Worm (Caenorhabditis elegans) whole organism, L2 larva: ENCODE results near the gene C25A6.1.

Experiments
- C34F6.9 ChIP-seq: fragments of 150-350 bp; optimal IDR thresholded peaks from 2 replicates; lab custom pipeline; 2014; ENCODE audit warnings: missing biosample characterization, missing genetic modification characterization
- R02D3.7 ChIP-seq: fragments of 150-350 bp; optimal IDR thresholded peaks from 2 replicates; lab custom pipeline; 2014; ENCODE audit warnings: missing biosample characterization, missing genetic modification characterization
- ZK546.5 ChIP-seq: sonication (generic microtip); optimal IDR thresholded peaks from 2 replicates; lab custom pipeline; 2017; ENCODE audit warnings: missing biosample characterization, missing genetic modification characterization
- alr-1 ChIP-seq: fragments of 150-350 bp; optimal IDR thresholded peaks from 2 replicates; lab custom pipeline; 2014; ENCODE audit warnings: missing biosample characterization, missing genetic modification characterization
- aly-2 ChIP-seq: fragments of 150-350 bp; optimal IDR thresholded peaks from 2 replicates; lab custom pipeline; 2014; ENCODE audit warnings: missing biosample characterization, missing genetic modification characterization
- ama-1 ChIP-seq: fragments of 150-350 bp; optimal IDR thresholded peaks from 2 replicates; lab custom pipeline; 2018; ENCODE audit warnings: inconsistent platforms
- blmp-1 ChIP-seq: sonication (generic microtip); optimal IDR thresholded peaks from 2 replicates; lab custom pipeline; 2017; ENCODE audit warnings: missing genetic modification characterization, mild to moderate bottlenecking, missing compliant biosample characterization, antibody characterized with exemption, moderate library complexity; ENCODE audit not compliant: insufficient read depth
- ceh-16 ChIP-seq: fragments of 150-350 bp; optimal IDR thresholded peaks from 2 replicates; lab custom pipeline; 2014; ENCODE audit warnings: missing biosample characterization, missing genetic modification characterization
- ceh-82 ChIP-seq: fragments of 150-350 bp; optimal IDR thresholded peaks from 2 replicates; lab custom pipeline; 2014; ENCODE audit warnings: missing biosample characterization, missing genetic modification characterization
- dmd-4 ChIP-seq: sonication (generic microtip); optimal IDR thresholded peaks from 2 replicates; lab custom pipeline; 2017; ENCODE audit warnings: missing biosample characterization, missing genetic modification characterization
- egl-27 ChIP-seq: sonication (generic microtip); optimal IDR thresholded peaks from 3 replicates; lab custom pipeline; 2017; ENCODE audit warnings: missing biosample characterization, missing genetic modification reagents, missing genetic modification characterization
- elt-1 ChIP-seq: fragments of 150-350 bp; optimal IDR thresholded peaks from 2 replicates; lab custom pipeline; 2014; ENCODE audit warnings: missing biosample characterization, missing genetic modification characterization
- fos-1 ChIP-seq: fragments of 150-350 bp; optimal IDR thresholded peaks from 2 replicates; lab custom pipeline; 2014; ENCODE audit warnings: missing biosample characterization, missing genetic modification characterization
- gmeb-1 ChIP-seq: fragments of 150-350 bp; optimal IDR thresholded peaks from 2 replicates; lab custom pipeline; 2014; ENCODE audit warnings: missing biosample characterization, missing genetic modification characterization
- lin-11 ChIP-seq: fragments of 150-350 bp; sonication (generic microtip); optimal IDR thresholded peaks from 2 replicates; lab custom pipeline; 2014; ENCODE audit warnings: missing biosample characterization, missing genetic modification characterization, inconsistent platforms, mixed read lengths
- lin-13 ChIP-seq: fragments of 150-350 bp; optimal IDR thresholded peaks from 2 replicates; lab custom pipeline; 2014; ENCODE audit warnings: missing biosample characterization, missing genetic modification reagents, missing genetic modification characterization
- lin-39 ChIP-seq: fragments of 150-350 bp; optimal IDR thresholded peaks from 2 replicates; lab custom pipeline; 2014; ENCODE audit warnings: missing biosample characterization, missing genetic modification reagents, missing genetic modification characterization
- lsy-2 ChIP-seq, 2 experiments: fragments of 150-350 bp in 1 of 2; sonication (generic microtip) in 1 of 2; optimal IDR thresholded peaks; 2 replicates each; lab custom pipeline; 2014 to 2017; ENCODE audit warnings: missing biosample characterization in 2 of 2, missing genetic modification characterization in 2 of 2
- mab-5 ChIP-seq: fragments of 150-350 bp; optimal IDR thresholded peaks from 2 replicates; lab custom pipeline; 2014; ENCODE audit warnings: missing biosample characterization, missing genetic modification characterization
- mdl-1 ChIP-seq, 2 experiments: fragments of 150-350 bp in 1 of 2; sonication (generic microtip) in 1 of 2; optimal IDR thresholded peaks; 2 replicates each; lab custom pipeline; 2017; ENCODE audit warnings: missing biosample characterization in 2 of 2, missing genetic modification characterization in 2 of 2
- nhr-10 ChIP-seq: sonication (generic microtip); optimal IDR thresholded peaks from 2 replicates; lab custom pipeline; 2017; ENCODE audit warnings: missing biosample characterization, missing genetic modification characterization
- nhr-11 ChIP-seq: fragments of 150-350 bp; optimal IDR thresholded peaks from 2 replicates; lab custom pipeline; 2014; ENCODE audit warnings: missing biosample characterization, missing genetic modification characterization
- nhr-12 ChIP-seq: fragments of 150-350 bp; optimal IDR thresholded peaks from 2 replicates; lab custom pipeline; 2014; ENCODE audit warnings: missing biosample characterization, missing genetic modification characterization
- nhr-21 ChIP-seq: fragments of 150-350 bp; optimal IDR thresholded peaks from 2 replicates; lab custom pipeline; 2014; ENCODE audit warnings: missing biosample characterization, missing genetic modification characterization
- nhr-237 ChIP-seq: fragments of 150-350 bp; optimal IDR thresholded peaks from 2 replicates; lab custom pipeline; 2014; ENCODE audit warnings: missing biosample characterization, missing genetic modification characterization
- nhr-25 ChIP-seq: fragments of 150-350 bp; sonication (generic microtip); optimal IDR thresholded peaks from 3 replicates; lab custom pipeline; 2014; ENCODE audit warnings: missing biosample characterization, missing genetic modification characterization
- peb-1 ChIP-seq: fragments of 150-350 bp; optimal IDR thresholded peaks from 2 replicates; lab custom pipeline; 2014; ENCODE audit warnings: missing biosample characterization, missing genetic modification characterization
- sem-4 ChIP-seq: fragments of 150-350 bp; optimal IDR thresholded peaks from 2 replicates; lab custom pipeline; 2014; ENCODE audit warnings: missing biosample characterization, missing genetic modification reagents, missing genetic modification characterization
- skn-1 ChIP-seq: sonication (generic microtip); optimal IDR thresholded peaks from 2 replicates; lab custom pipeline; 2017; ENCODE audit warnings: missing biosample characterization, missing genetic modification characterization
- snpc-4 ChIP-seq: fragments of 150-350 bp; optimal IDR thresholded peaks from 2 replicates; lab custom pipeline; 2014; ENCODE audit warnings: missing biosample characterization, missing genetic modification characterization
- unc-39 ChIP-seq: fragments of 150-350 bp; optimal IDR thresholded peaks from 2 replicates; lab custom pipeline; 2014; ENCODE audit warnings: missing biosample characterization, missing genetic modification characterization
- unc-55 ChIP-seq: fragments of 150-350 bp; sonication (generic microtip); optimal IDR thresholded peaks from 3 replicates; lab custom pipeline; 2014; ENCODE audit warnings: missing biosample characterization, missing genetic modification reagents, missing genetic modification characterization
- unc-62 ChIP-seq: fragments of 150-350 bp; optimal IDR thresholded peaks from 2 replicates; lab custom pipeline; 2014; ENCODE audit warnings: missing biosample characterization, missing genetic modification reagents, missing genetic modification characterization
- zag-1 ChIP-seq: fragments of 150-350 bp; optimal IDR thresholded peaks from 2 replicates; lab custom pipeline; 2014; ENCODE audit warnings: missing biosample characterization, missing genetic modification characterization
- ztf-4 ChIP-seq: fragments of 150-350 bp; optimal IDR thresholded peaks from 2 replicates; lab custom pipeline; 2014; ENCODE audit warnings: missing biosample characterization, missing genetic modification characterization

Gene C25A6.1

DNA sequence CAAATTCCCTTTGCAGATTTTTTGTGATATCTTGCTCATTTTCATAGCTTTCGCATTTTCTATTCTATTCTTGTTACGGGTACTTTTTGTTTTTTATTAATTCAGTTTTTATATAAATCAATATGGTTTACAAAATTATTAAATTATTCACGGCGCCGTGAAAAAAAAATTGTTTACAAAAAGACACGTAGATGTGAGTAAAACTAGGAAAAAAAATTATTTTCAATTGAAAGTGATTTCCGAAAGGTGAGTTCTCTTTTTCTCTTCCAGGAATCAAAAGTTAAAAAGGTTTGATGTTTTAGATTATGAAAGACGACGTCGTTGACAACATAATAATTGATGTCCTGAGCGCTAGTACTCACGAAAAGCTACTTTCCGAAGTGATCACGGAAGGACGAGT lies at the start of gene C25A6.1:
C25A6.1 (plus strand) TSS at position 301 of the 400 bp plus-strand sequence.
- TF ChIP-seq lin-13 (GFP tag; lab: Kevin White, UChicago) (no peak), unc-39 (tag; lab: Kevin White, UChicago) (no peak), nhr-12 (no peak), skn-1 (no peak), sem-4 (tag; lab: Kevin White, UChicago) (no peak), snpc-4 (tag; lab: Kevin White, UChicago) (no peak)
- TF ChIP-seq, all 48 proteins: peak for 0

- TF ChIP-seq nhr-11 (tag; lab: Kevin White, UChicago) (no peak), unc-55 (GFP tag; lab: Kevin White, UChicago) (no peak), alr-1 (tag; lab: Kevin White, UChicago) (no peak), nhr-12 (no peak), lsy-2 (tag; optimal IDR thresholded peaks at IDR 0.05; lab: Kevin White, UChicago) (no peak), nhr-25 (no peak), mdl-1 (tag; optimal IDR thresholded peaks at IDR 0.05; lab: Kevin White, UChicago) (no peak), snpc-4 (tag; lab: Kevin White, UChicago) (no peak), ztf-4 (tag; lab: Kevin White, UChicago) (no peak), nhr-237 (tag; lab: Kevin White, UChicago) (no peak), aly-2 (tag; lab: Kevin White, UChicago) (no peak), elt-1 (no peak), C34F6.9 (no peak), unc-39 (tag; lab: Kevin White, UChicago) (no peak), ZK546.5 (tag; lab: Kevin White, UChicago) (no peak)
- TF ChIP-seq, all 48 proteins: peak for 0
Observed at ce11 chrV:5358772-5359171, 49.6 kb upstream of the C25A6.1 start, which contains the start of gene nhr-216. TSS of gene nhr-216 (minus strand) at chrV:5358872.

DNA sequence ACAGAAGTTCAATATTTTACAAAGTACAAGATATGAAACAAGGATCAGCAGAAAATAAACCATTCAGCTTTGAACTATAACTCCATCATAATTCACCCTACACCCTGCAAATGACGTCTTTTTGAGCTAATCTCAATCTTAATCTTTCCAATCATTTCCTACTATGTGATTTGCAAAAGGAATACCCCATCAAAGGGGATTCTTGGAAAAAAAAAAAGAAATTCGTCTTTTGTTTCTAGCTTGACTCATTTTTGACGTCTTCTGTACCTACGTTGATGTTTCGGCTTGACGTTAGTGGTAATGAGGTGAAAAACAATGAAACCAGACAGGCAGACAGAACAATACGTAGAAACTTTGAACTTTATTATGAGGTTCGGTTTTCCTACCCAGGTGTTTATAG lies 46.1 kb upstream of the C25A6.1 start:
- TF ChIP-seq zag-1 (no peak), ceh-16 (no peak), peb-1 (tag; lab: Kevin White, UChicago) (no peak), unc-55 (GFP tag; lab: Kevin White, UChicago) (no peak), nhr-237 (tag; lab: Kevin White, UChicago) (no peak), fos-1 (tag; lab: Kevin White, UChicago) (no peak), R02D3.7 (no peak), ama-1 (no peak), nhr-10 (tag; lab: Kevin White, UChicago) (no peak), lsy-2 (tag; optimal IDR thresholded peaks at IDR 0.05; lab: Kevin White, UChicago) (no peak)

DNA sequence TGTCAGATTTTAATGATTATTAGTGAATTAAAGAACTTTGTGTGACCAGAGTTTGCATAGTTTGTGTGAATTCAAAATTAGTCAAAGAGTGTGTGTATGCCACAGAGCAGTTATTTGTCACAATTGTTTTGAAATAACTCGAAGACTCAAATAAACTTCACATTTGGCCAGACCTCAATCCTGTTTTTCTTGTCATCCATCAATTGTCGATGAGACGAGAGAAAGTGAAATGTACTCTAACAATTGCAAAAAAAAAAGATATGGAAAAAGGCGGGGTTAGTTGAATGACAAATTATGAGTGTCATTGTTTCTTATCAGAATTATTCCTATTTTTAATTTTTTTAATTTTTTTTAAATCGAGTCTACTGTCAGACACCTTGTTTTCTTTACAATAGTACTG lies 43.5 kb upstream of the C25A6.1 start, which contains the start of gene T09D3.8:
T09D3.8 (plus strand) TSS at position 301 of the 400 bp plus-strand sequence.
- TF ChIP-seq nhr-10 (tag; lab: Kevin White, UChicago) (no peak), sem-4 (tag; lab: Kevin White, UChicago) (no peak), ceh-82 (tag; lab: Kevin White, UChicago) (no peak), aly-2 (tag; lab: Kevin White, UChicago) (no peak), blmp-1 (no peak), nhr-21 (no peak), nhr-12 (no peak), mab-5 (no peak), zag-1 (no peak), lin-39 (no peak), egl-27 (no peak), snpc-4 (tag; lab: Kevin White, UChicago) (no peak), nhr-25 (no peak), elt-1 (no peak)
- TF ChIP-seq, all 48 proteins: peak for 0

- no peak for TF ChIP-seq nhr-21
- no peak for TF ChIP-seq aly-2 (tag; lab: Kevin White, UChicago)
- TF ChIP-seq unc-39 (tag; lab: Kevin White, UChicago): no peak
- TF ChIP-seq mab-5: no peak
- TF ChIP-seq dmd-4 (tag; lab: Kevin White, UChicago): no peak
Observed at ce11 chrV:5368792-5369191, 39.5 kb upstream of the C25A6.1 start, which contains the start of gene T09D3.9. TSS of gene T09D3.9 (minus strand) at chrV:5368892.

ce11 chrV:5372118-5372517 lies 36.2 kb upstream of the C25A6.1 start, which contains the start of gene C35A11.3:
TSS of gene C35A11.3 (plus strand) at chrV:5372418.
- TF ChIP-seq peb-1 (tag; lab: Kevin White, UChicago) (no peak), gmeb-1 (tag; lab: Kevin White, UChicago) (no peak), blmp-1 (no peak), unc-62 (GFP tag; lab: Kevin White, UChicago) (no peak), alr-1 (tag; lab: Kevin White, UChicago) (no peak), lin-11 (tag; lab: Kevin White, UChicago) (no peak), R02D3.7 (no peak), elt-1 (no peak), mab-5 (no peak), nhr-237 (tag; lab: Kevin White, UChicago) (no peak)
